Worm (Caenorhabditis elegans) whole organism, L3 larva: Measurements from ENCODE around the gene Y73B6BL.14.

ENCODE experiments used
- ZK546.5 ChIP-seq: sonication (generic microtip); optimal IDR thresholded peaks from 2 replicates; lab custom pipeline; 2017; ENCODE audit warnings: missing biosample characterization, missing genetic modification characterization
- jun-1 ChIP-seq: fragments of 150-350 bp; optimal IDR thresholded peaks from 2 replicates; lab custom pipeline; 2014; ENCODE audit warnings: missing biosample characterization, missing genetic modification reagents, missing genetic modification characterization
- lin-15B ChIP-seq: fragments of 150-350 bp; optimal IDR thresholded peaks from 2 replicates; lab custom pipeline; 2014; ENCODE audit warnings: missing biosample characterization, missing genetic modification characterization
- lin-39 ChIP-seq: fragments of 150-350 bp; optimal IDR thresholded peaks from 2 replicates; lab custom pipeline; 2018; ENCODE audit warnings: missing biosample characterization, missing genetic modification reagents, missing genetic modification characterization
- nhr-76 ChIP-seq: fragments of 150-350 bp; sonication (generic microtip); optimal IDR thresholded peaks from 5 replicates; lab custom pipeline; 2014; ENCODE audit warnings: missing biosample characterization, missing genetic modification characterization
- unc-62 ChIP-seq: fragments of 150-350 bp; sonication (generic microtip); optimal IDR thresholded peaks from 4 replicates; lab custom pipeline; 2014; ENCODE audit warnings: missing biosample characterization, missing genetic modification reagents, missing genetic modification characterization

DNA sequence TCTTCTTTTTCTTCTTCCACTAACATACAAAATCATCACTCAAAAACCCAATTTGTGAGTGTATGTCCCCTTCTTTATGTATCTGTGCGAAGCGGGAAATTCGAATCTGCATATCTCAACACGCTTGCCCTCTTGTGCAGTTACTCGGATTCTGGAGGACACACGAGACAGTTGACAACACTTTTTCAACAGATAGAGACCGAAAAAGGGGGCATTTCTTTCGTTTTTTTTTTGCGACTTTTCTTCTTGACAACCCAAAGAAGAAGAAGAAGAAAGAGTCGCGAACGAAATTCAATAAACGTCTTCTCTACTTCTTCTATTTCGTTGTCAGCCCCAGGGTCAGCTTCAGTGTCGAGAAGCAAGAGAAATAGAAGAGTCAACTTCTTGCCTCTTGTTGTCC, 23.3 kb upstream of the Y73B6BL.14 start:
- TF ChIP-seq ZK546.5 (tag; lab: Kevin White, UChicago) (no peak), nhr-76 (no peak), jun-1 (no peak), lin-39 (tag; lab: Kevin White, UChicago) (no peak), lin-15B (tag; lab: Kevin White, UChicago) (no peak), unc-62 (GFP tag; lab: Kevin White, UChicago) (no peak)
